Fruit fly (Drosophila melanogaster): ENCODE results near the gene S6k.

dm6 chr3L:5831890-5832289, 21.2 kb upstream of the S6k start:
- TF ChIP-seq CG8478 (optimal IDR thresholded peaks at IDR 0.05) (no peak), CTCF (optimal IDR thresholded peaks at IDR 0.05) (no peak)
